Fruit fly (Drosophila melanogaster) whole organism: ENCODE results near the gene shep.

Experiments used
- CG8478 ChIP-seq: fragments of >200 bp; optimal IDR thresholded peaks from 2 replicates; lab custom pipeline; 2018; ENCODE audit warnings: inconsistent platforms
- EcR ChIP-seq, 2 experiments: fragments of >200 bp; optimal IDR thresholded peaks; 2 replicates each; lab custom pipeline; 2017; ENCODE audit warnings: missing biosample characterization in 2 of 2, missing genetic modification characterization in 2 of 2, missing genetic modification reagents in 2 of 2

dm6 chr3L:5243236-5243635 is 34.5 kb downstream of the shep start:
- no peak for TF ChIP-seq CG8478
- no peak for TF ChIP-seq EcR (GFP tag; optimal IDR thresholded peaks at IDR 0.05; lab: Kevin White, UChicago)
